In genomic region chrX:11196741-11197140, ce11 we compare ENCODE assay signal across 2 worm cellular contexts.
A peak's percentile ranks its signal among the peaks of the same experiment; 100 is the strongest.
TF ChIP-seq lines count a peak whose summit lies in the region.

C34F6.1 (minus strand) TSS chrX:11196841.

TF ChIP-seq in whole organism, L3 larva, 47 proteins besides CTCF, POLR2A, EP300 and RAD21:
- TF ChIP-seq pha-4 (tag; optimal IDR thresholded peaks at IDR 0.05; lab: Kevin White, UChicago) (peak; percentile 15), ZK546.5 (tag; optimal IDR thresholded peaks at IDR 0.05; lab: Kevin White, UChicago) (no peak)
TF ChIP-seq in whole organism, L3 larva: peak in this region for 1.

TF ChIP-seq in whole organism, L4 larva, 104 proteins besides CTCF, POLR2A, EP300 and RAD21:
- TF ChIP-seq nhr-11 (tag; optimal IDR thresholded peaks at IDR 0.05; lab: Kevin White, UChicago) (no peak), aha-1 (tag; lab: Kevin White, UChicago) (peak; percentile 17)

Comparison
In these comparisons a context has a peak if more than half of its experiments do, and no peak if none do; other contexts are left out.
1. Of the 28 proteins assayed by ChIP-seq in both whole organism, L4 larva and whole organism, L3 larva: peak only in whole organism, L4 larva: none; only in whole organism, L3 larva: pha-4; in both: none; in neither: 27.